Fruit fly (Drosophila melanogaster) Kc167 (cell line): ENCODE measurements around the gene CG5107.

Experiments used
- Myc ChIP-seq: fragments of >200 bp; optimal IDR thresholded peaks from 2 replicates; lab custom pipeline; 2017; ENCODE audit warnings: missing external identifiers
- Sin3A ChIP-seq: fragments of >200 bp; optimal IDR thresholded peaks from 2 replicates; lab custom pipeline; 2018; ENCODE audit warnings: missing external identifiers
- h ChIP-seq: fragments of >200 bp; optimal IDR thresholded peaks from 3 replicates; lab custom pipeline; 2018; ENCODE audit warnings: missing external identifiers
- insv ChIP-seq: fragments of >200 bp; optimal IDR thresholded peaks from 3 replicates; lab custom pipeline; 2018; ENCODE audit warnings: missing external identifiers
- ttk ChIP-seq: sonication (Bioruptor generic); optimal IDR thresholded peaks from 2 replicates; lab custom pipeline; 2017; ENCODE audit warnings: missing external identifiers

dm6 chr3R:25462642-25463317 is 42.2 kb upstream of the CG5107 start:
- TF ChIP-seq h (no peak), ttk (no peak), insv (lab: Kevin White, UChicago) (no peak), Myc (lab: Kevin White, UChicago) (no peak), Sin3A (lab: Kevin White, UChicago) (no peak)
